Worm (Caenorhabditis elegans): ENCODE results near the gene Y113G7A.14.

Y113G7A.14 gene

ce11 chrV:20151855-20152254 is 13.6 kb upstream of the Y113G7A.14 start (continued):
- no peak for TF ChIP-seq unc-130 (GFP tag; optimal IDR thresholded peaks at IDR 0.05)

- TF ChIP-seq Y53F4B.3 (GFP tag; IDR thresholded peaks at IDR 0.05) (no peak), repo-1 (tag; optimal IDR thresholded peaks at IDR 0.05) (no peak), F10E7.11 (tag; optimal IDR thresholded peaks at IDR 0.05) (no peak)
Observed at ce11 chrV:20151432-20151831, 13.2 kb upstream of the Y113G7A.14 start, which contains the start of gene F19B2.7. Gene F19B2.7, plus strand, starts transcription at chrV:20151732.

DNA sequence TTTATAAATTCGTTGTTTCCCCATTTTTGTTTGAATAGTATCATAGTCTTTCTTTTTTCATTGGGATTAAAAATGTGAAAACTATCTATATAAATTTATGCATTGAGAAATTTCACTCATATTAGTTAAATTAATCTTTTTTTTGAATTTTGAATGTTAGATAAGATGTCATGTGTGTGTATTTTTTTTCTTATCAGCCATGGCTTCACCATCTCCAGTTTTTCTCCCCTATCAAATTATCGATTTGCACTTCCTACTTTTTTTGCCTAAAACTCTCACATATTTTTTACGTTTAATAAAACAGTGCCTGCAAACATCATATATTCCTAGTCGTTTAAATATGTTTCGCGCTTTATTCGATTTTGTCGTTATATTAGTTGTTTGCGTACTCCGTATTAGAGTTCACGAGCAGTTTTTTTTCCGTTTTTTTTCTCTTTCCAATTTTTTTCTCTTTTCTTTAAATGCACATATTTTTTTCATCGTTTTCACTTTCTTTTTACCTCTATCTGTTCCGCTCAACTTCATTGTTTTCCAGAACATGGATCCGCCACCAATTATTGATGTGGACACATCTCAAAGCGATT is 9.5 kb upstream of the Y113G7A.14 start, which contains the start of gene Y113G7A.13:
Y113G7A.13 (plus strand) TSS at position 534 of the 584 bp plus-strand sequence.
- TF ChIP-seq lag-1 (GFP tag; IDR thresholded peaks at IDR 0.05), result no peak
- TF ChIP-seq mxl-1 (tag; optimal IDR thresholded peaks at IDR 0.05), result no peak
- TF ChIP-seq ztf-18 (tag; optimal IDR thresholded peaks at IDR 0.05), result no peak
- TF ChIP-seq Y56A3A.18 (GFP tag; IDR thresholded peaks at IDR 0.05), result no peak
- TF ChIP-seq attf-5 (GFP tag; optimal IDR thresholded peaks at IDR 0.05), result peak; percentile 41
- no peak for TF ChIP-seq repo-1 (tag; optimal IDR thresholded peaks at IDR 0.05)
- no peak for TF ChIP-seq madf-10 (tag; optimal IDR thresholded peaks at IDR 0.05)
- TF ChIP-seq nhr-80 (tag; optimal IDR thresholded peaks at IDR 0.05), result peak; percentile 79

DNA sequence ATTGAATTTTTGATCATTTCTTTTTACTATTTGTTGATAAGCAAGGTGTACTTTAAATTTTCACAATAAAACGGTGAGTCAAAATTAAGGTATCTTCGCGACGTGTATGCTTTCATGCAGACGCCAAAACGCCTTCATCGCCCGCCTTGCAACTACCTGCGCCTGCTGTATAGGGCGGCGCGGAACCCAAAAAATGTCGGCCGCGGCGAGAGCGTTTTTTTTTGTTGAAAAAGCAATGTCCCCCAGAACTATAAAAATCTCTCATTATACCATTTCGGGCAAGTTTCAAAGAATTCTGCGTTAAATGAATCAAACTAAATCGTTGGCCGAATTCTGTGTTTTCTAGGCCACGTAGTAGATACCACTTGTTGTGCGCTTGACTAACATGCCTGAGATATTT is 5.5 kb upstream of the Y113G7A.14 start:
- no peak for TF ChIP-seq F57C9.4 (tag; optimal IDR thresholded peaks at IDR 0.05)
- TF ChIP-seq aptf-3 (GFP tag; IDR thresholded peaks at IDR 0.05), result no peak
- TF ChIP-seq rpc-1 (optimal IDR thresholded peaks at IDR 0.05), result no peak
- no peak for TF ChIP-seq rpc-1 (tag; optimal IDR thresholded peaks at IDR 0.05)
- TF ChIP-seq ets-4 (GFP tag; optimal IDR thresholded peaks at IDR 0.05), result no peak
- no peak for TF ChIP-seq snpc-4 (GFP tag; optimal IDR thresholded peaks at IDR 0.05)
- peak in 2 of 4 experiments; percentile 72 to 79 for TF ChIP-seq snpc-4 (tag; optimal IDR thresholded peaks at IDR 0.05)
- no peak for TF ChIP-seq pha-4 (tag; optimal IDR thresholded peaks at IDR 0.05)
- TF ChIP-seq chd-7 (tag; optimal IDR thresholded peaks at IDR 0.05), result no peak
- TF ChIP-seq xnd-1 (tag; optimal IDR thresholded peaks at IDR 0.05), result no peak
- TF ChIP-seq snpc-1.1 (tag; optimal IDR thresholded peaks at IDR 0.05; ENCODE audit: insufficient read depth), result peak; percentile 61
- TF ChIP-seq F39B2.1 (GFP tag; IDR thresholded peaks at IDR 0.05), result no peak

DNA sequence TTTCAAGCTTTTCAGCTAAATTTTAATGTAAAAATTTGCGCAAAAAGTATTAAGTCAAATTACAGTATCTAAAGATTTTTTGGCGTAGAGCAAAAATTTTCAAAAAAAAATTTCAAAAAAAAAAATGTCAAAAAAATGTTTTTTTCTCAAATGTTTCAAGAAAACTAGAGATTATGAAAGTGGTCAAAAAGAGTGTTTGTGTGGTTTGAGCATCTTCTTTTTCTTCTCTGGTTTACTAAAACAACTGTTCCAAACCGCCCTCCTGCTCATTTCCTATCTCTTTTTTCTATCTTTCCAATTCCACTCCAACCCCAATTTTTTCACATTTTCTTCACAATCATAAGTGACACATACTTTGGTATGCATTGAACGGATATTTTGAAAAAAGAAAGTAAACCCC is 4.0 kb upstream of the Y113G7A.14 start, which contains the start of gene Y113G7A.12:
Y113G7A.12 (plus strand) TSS at position 301 of the 400 bp plus-strand sequence.
- TF ChIP-seq snpc-1.3 (tag; optimal IDR thresholded peaks at IDR 0.05; ENCODE audit: insufficient read depth) (no peak), unc-130 (GFP tag; optimal IDR thresholded peaks at IDR 0.05) (no peak), lsy-27 (tag; optimal IDR thresholded peaks at IDR 0.05; ENCODE audit: borderline replicate concordance, insufficient read depth) (no peak), Y56A3A.18 (GFP tag; IDR thresholded peaks at IDR 0.05) (no peak), lir-1 (GFP tag; conservative IDR thresholded peaks at IDR 0.05) (no peak), repo-1 (tag; optimal IDR thresholded peaks at IDR 0.05) (no peak), lin-35 (GFP tag; optimal IDR thresholded peaks at IDR 0.05) (no peak), pha-4 (tag; optimal IDR thresholded peaks at IDR 0.05) (no peak)

- TF ChIP-seq ceh-100 (GFP tag; IDR thresholded peaks at IDR 0.05) (no peak), ztf-22 (GFP tag; optimal IDR thresholded peaks at IDR 0.05) (no peak), ama-1 (optimal IDR thresholded peaks at IDR 0.05) (no peak), ama-1 (GFP tag; optimal IDR thresholded peaks at IDR 0.05) (no peak), snpc-1.1 (tag; optimal IDR thresholded peaks at IDR 0.05; ENCODE audit: insufficient read depth) (no peak), snpc-4 (GFP tag; optimal IDR thresholded peaks at IDR 0.05) (no peak), snpc-4 (tag; optimal IDR thresholded peaks at IDR 0.05) (no peak), bed-2 (GFP tag; IDR thresholded peaks at IDR 0.05) (no peak), F10E7.11 (tag; optimal IDR thresholded peaks at IDR 0.05) (no peak), Y67H2A.10 (GFP tag; conservative IDR thresholded peaks at IDR 0.05) (no peak), gei-17 (GFP tag; optimal IDR thresholded peaks at IDR 0.05) (no peak), nfyb-1 (GFP tag; IDR thresholded peaks at IDR 0.05) (no peak), zfh-2 (GFP tag; conservative IDR thresholded peaks at IDR 0.05) (no peak), lsl-1 (GFP tag; optimal IDR thresholded peaks at IDR 0.05) (no peak), F23B12.7 (tag; optimal IDR thresholded peaks at IDR 0.05; ENCODE audit: insufficient read depth) (no peak), him-1 (tag; optimal IDR thresholded peaks at IDR 0.05) (no peak)
Observed at ce11 chrV:20135247-20135646, 3.0 kb downstream of the Y113G7A.14 start, which contains the start of gene Y113G7A.22. Gene Y113G7A.22, minus strand, starts transcription at chrV:20135347.
